Worm (Caenorhabditis elegans): ENCODE measurements around the gene nspf-1.

Gene nspf-1

ce11 chrII:2695079-2695478 is 7.7 kb downstream of the nspf-1 start:
- TF ChIP-seq F49E8.2 (tag; optimal IDR thresholded peaks at IDR 0.05; ENCODE audit: insufficient read depth) = no peak
- no peak for TF ChIP-seq ztf-6 (GFP tag; IDR thresholded peaks at IDR 0.05)
- no peak for TF ChIP-seq tbp1 (GFP tag; optimal IDR thresholded peaks at IDR 0.05)
- no peak for TF ChIP-seq F39B2.1 (GFP tag; IDR thresholded peaks at IDR 0.05)
- no peak for TF ChIP-seq zfh-2 (GFP tag; conservative IDR thresholded peaks at IDR 0.05)
- TF ChIP-seq snpc-1.3 (tag; optimal IDR thresholded peaks at IDR 0.05; ENCODE audit: insufficient read depth) = no peak
- no peak for TF ChIP-seq die-1 (tag; optimal IDR thresholded peaks at IDR 0.05)
- no peak for TF ChIP-seq ama-1 (optimal IDR thresholded peaks at IDR 0.05)
- TF ChIP-seq ama-1 (GFP tag; optimal IDR thresholded peaks at IDR 0.05) = no peak
- TF ChIP-seq B0035.1 (tag; optimal IDR thresholded peaks at IDR 0.05) = no peak
- no peak for TF ChIP-seq ztf-22 (GFP tag; optimal IDR thresholded peaks at IDR 0.05)
- TF ChIP-seq ekl-4 (GFP tag; IDR thresholded peaks at IDR 0.05) = no peak
- no peak for TF ChIP-seq attf-6 (GFP tag; IDR thresholded peaks at IDR 0.05)
- no peak for TF ChIP-seq ztf-28 (GFP tag; IDR thresholded peaks at IDR 0.05)
- no peak for TF ChIP-seq T26A5.8 (tag; optimal IDR thresholded peaks at IDR 0.05)

ce11 chrII:2698378-2698777 is 11.0 kb downstream of the nspf-1 start, which contains the start of gene sri-62:
Gene sri-62, minus strand, starts transcription at chrII:2698478.
- TF ChIP-seq F52B5.7 (tag; optimal IDR thresholded peaks at IDR 0.05) = no peak

ce11 chrII:2700229-2700628 is 12.8 kb downstream of the nspf-1 start, which contains the start of gene sri-61:
Gene sri-61, minus strand, starts transcription at chrII:2700329.
- TF ChIP-seq nhr-80 (tag; optimal IDR thresholded peaks at IDR 0.05) = no peak
- TF ChIP-seq ceh-100 (GFP tag; IDR thresholded peaks at IDR 0.05) = no peak
- no peak for TF ChIP-seq ceh-79 (tag; optimal IDR thresholded peaks at IDR 0.05)
- no peak for TF ChIP-seq rpc-1 (optimal IDR thresholded peaks at IDR 0.05)
- TF ChIP-seq rpc-1 (tag; optimal IDR thresholded peaks at IDR 0.05) = no peak
- no peak for TF ChIP-seq lin-35 (GFP tag; optimal IDR thresholded peaks at IDR 0.05)
- no peak for TF ChIP-seq F57C9.4 (tag; optimal IDR thresholded peaks at IDR 0.05)
- no peak for TF ChIP-seq F57A8.1 (GFP tag; optimal IDR thresholded peaks at IDR 0.05)

- TF ChIP-seq ztf-6 (GFP tag; IDR thresholded peaks at IDR 0.05) (no peak), madf-10 (tag; optimal IDR thresholded peaks at IDR 0.05) (no peak), K12H6.12 (tag; optimal IDR thresholded peaks at IDR 0.05) (no peak), B0019.2 (GFP tag; conservative IDR thresholded peaks at IDR 0.05) (no peak), lir-1 (GFP tag; conservative IDR thresholded peaks at IDR 0.05) (no peak), ekl-4 (GFP tag; IDR thresholded peaks at IDR 0.05) (no peak), aptf-3 (GFP tag; IDR thresholded peaks at IDR 0.05) (no peak), nhr-120 (GFP tag; IDR thresholded peaks at IDR 0.05) (no peak), C06A6.2 (GFP tag; conservative IDR thresholded peaks at IDR 0.05) (no peak), ztf-22 (GFP tag; optimal IDR thresholded peaks at IDR 0.05) (no peak), snpc-3.4 (tag; optimal IDR thresholded peaks at IDR 0.05) (no peak), cebp-1 (GFP tag; IDR thresholded peaks at IDR 0.05) (no peak), cebp-1 (tag; optimal IDR thresholded peaks at IDR 0.05) (no peak), mcd-1 (GFP tag; IDR thresholded peaks at IDR 0.05) (no peak), tbp1 (GFP tag; optimal IDR thresholded peaks at IDR 0.05) (no peak), nfya-1 (tag; optimal IDR thresholded peaks at IDR 0.05; ENCODE audit: borderline replicate concordance, insufficient read depth) (no peak), egl-44 (GFP tag; IDR thresholded peaks at IDR 0.05) (no peak)
These were observed 15.3 kb downstream of the nspf-1 start, which contains the start of gene sri-60 for ce11 chrII:2702757-2703156. Gene sri-60, minus strand, starts transcription at chrII:2702857.

Data from whole organism, young adult.